Fruit fly (Drosophila melanogaster): ENCODE measurements around the gene ncd.

Gene ncd

DNA sequence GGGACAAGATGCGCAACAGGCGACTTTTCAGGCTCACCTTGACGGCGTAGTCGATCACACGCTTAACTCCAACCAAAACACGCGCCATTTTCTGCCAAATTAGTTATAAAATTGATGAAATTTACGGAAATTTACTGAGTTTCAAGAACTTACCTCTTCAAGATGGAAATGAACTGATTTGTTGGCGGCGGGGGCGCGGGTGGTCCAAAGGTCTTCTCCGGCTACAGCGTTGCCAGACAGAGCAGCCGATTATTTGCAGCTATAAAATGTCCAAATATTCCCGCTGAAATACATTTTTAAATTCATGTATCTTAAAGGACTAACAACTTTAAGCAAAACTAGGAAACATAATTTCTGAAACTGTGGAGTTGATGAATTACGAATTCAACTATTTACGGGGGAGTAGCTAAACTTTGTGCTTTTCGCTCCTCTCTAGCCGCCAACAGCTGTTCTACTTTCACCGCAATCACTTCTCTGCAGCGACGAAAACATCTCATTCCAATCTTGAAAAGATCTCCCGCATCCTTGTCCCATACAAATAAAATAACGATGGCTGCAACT, 4.1 kb downstream of the ncd start, which contains the start of the genes Etfb and CG7789 (continued):
- TF ChIP-seq ssp (GFP tag; IDR thresholded peaks at IDR 0.05) (peak; percentile 58), Meics (GFP tag; optimal IDR thresholded peaks at IDR 0.05) (no peak), trem (tag; optimal IDR thresholded peaks at IDR 0.05) (peak; percentile 55), Med (GFP tag) (peak; percentile 97), ewg (GFP tag; optimal IDR thresholded peaks at IDR 0.05) (peak; percentile 44), lov (optimal IDR thresholded peaks at IDR 0.05) (no peak), lov (GFP tag; IDR thresholded peaks at IDR 0.05) (0 out of 3 replicates have a peak, but pooled peaks have one; percentile 16), CG13296 (GFP tag; optimal IDR thresholded peaks at IDR 0.05) (no peak), Side (GFP tag; optimal IDR thresholded peaks at IDR 0.05) (peak; percentile 52), gce (GFP tag; IDR thresholded peaks at IDR 0.05) (no peak), sna (GFP tag; IDR thresholded peaks at IDR 0.05; ENCODE audit: partially characterized antibody) (peak; percentile 78), TFAM (GFP tag; optimal IDR thresholded peaks at IDR 0.05) (no peak), CG12236 (GFP tag; optimal IDR thresholded peaks at IDR 0.05) (peak; percentile 34), YL-1 (GFP tag; optimal IDR thresholded peaks at IDR 0.05) (peak; percentile 94), ranshi (GFP tag; IDR thresholded peaks at IDR 0.05) (peak; percentile 67), CG12219 (GFP tag; optimal IDR thresholded peaks at IDR 0.05) (no peak), CG17829 (tag; optimal IDR thresholded peaks at IDR 0.05) (peak; percentile 70), row (GFP tag; IDR thresholded peaks at IDR 0.05) (peak; percentile 93), gt (GFP tag; IDR thresholded peaks at IDR 0.05) (no peak), nerfin-2 (GFP tag; IDR thresholded peaks at IDR 0.05; ENCODE audit: partially characterized antibody) (peak; percentile 53; the same call in 1 of the 2 replicates), Sox102F (GFP tag; optimal IDR thresholded peaks at IDR 0.05) (no peak), CG8478 (optimal IDR thresholded peaks at IDR 0.05) (no peak), Lhr (GFP tag; optimal IDR thresholded peaks at IDR 0.05) (peak; percentile 25), tna (GFP tag; IDR thresholded peaks at IDR 0.05; ENCODE audit: partially characterized antibody) (no peak), CG16779 (GFP tag; IDR thresholded peaks at IDR 0.05) (peak; percentile 56; the same call in 1 of the 2 replicates), mld (GFP tag; IDR thresholded peaks at IDR 0.05; ENCODE audit: partially characterized antibody) (no peak), Abd-B (GFP tag; optimal IDR thresholded peaks at IDR 0.05) (peak; percentile 74), CG14014 (GFP tag; IDR thresholded peaks at IDR 0.05) (peak; percentile 74), CG11398 (GFP tag; optimal IDR thresholded peaks at IDR 0.05) (peak; percentile 58), CG10959 (GFP tag; IDR thresholded peaks at IDR 0.05) (no peak), ERR (GFP tag; optimal IDR thresholded peaks at IDR 0.05) (peak; percentile 29), odd (GFP tag; optimal IDR thresholded peaks at IDR 0.05) (no peak), jigr1 (GFP tag; IDR thresholded peaks at IDR 0.05) (0 out of 3 replicates have a peak, but pooled peaks have one; percentile 30), CG13624 (GFP tag; optimal IDR thresholded peaks at IDR 0.05) (peak; percentile 87), corto (GFP tag; optimal IDR thresholded peaks at IDR 0.05) (no peak), phol (tag; optimal IDR thresholded peaks at IDR 0.05) (peak; percentile 71), CoRest (tag; optimal IDR thresholded peaks at IDR 0.05) (peak; percentile 80), CG18011 (GFP tag; optimal IDR thresholded peaks at IDR 0.05) (peak; percentile 42), CG16813 (GFP tag; IDR thresholded peaks at IDR 0.05; ENCODE audit: partially characterized antibody) (peak; percentile 82), CG1832 (GFP tag; optimal IDR thresholded peaks at IDR 0.05) (no peak), maf-S (GFP tag; optimal IDR thresholded peaks at IDR 0.05) (peak; percentile 65), oc (tag; optimal IDR thresholded peaks at IDR 0.05) (no peak), trh (GFP tag; optimal IDR thresholded peaks at IDR 0.05) (peak; percentile 57), CG9215 (GFP tag; IDR thresholded peaks at IDR 0.05) (peak; percentile 75), CG17568 (GFP tag; optimal IDR thresholded peaks at IDR 0.05) (no peak), E2f2 (GFP tag; IDR thresholded peaks at IDR 0.05) (peak; percentile 70), CG34224 (GFP tag; IDR thresholded peaks at IDR 0.05; ENCODE audit: partially characterized antibody) (peak; percentile 87), CG6272 (GFP tag; IDR thresholded peaks at IDR 0.05) (peak; percentile 78), CHES-1-like (GFP tag; optimal IDR thresholded peaks at IDR 0.05) (peak; percentile 85), Dref (GFP tag; IDR thresholded peaks at IDR 0.05) (peak; percentile 50)

Measured in whole organism, embryonic.